Worm (Caenorhabditis elegans) whole organism, dauer: ENCODE measurements around the gene srd-2.

Experiments used
- unc-62 ChIP-seq: sonication (generic microtip); optimal IDR thresholded peaks from 2 replicates; lab custom pipeline; 2017; ENCODE audit warnings: missing biosample characterization, missing genetic modification reagents, missing genetic modification characterization

The srd-2 gene

DNA sequence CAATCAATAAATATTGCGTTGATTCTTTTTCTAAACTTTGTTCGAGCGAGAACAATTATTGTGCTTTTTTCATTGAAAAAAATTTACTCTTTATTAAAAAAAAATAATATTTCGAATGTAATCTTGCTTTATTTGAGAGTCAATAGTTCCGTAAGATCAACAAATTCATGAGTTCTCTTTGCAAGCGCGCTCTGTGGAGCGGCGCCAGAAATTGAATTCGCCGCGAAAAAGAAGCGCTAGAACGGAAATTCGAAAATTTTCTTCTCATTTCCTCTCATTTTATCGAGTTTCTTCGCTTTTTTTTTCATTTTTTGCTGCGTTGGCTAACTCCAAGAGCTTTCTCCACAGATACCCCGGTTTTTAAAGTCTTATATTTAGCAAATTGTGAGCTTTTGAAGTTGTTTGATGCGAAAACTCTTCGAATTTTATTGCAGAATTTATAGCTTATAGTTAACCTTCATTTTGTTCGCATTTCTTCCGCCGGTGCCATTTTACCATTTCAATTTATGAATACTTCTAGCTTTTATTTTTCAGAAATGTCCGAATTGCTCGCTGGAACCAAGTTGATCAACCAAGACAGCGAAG lies 9.5 kb upstream of the srd-2 start, which contains the start of gene R05H5.3:
Gene R05H5.3 (plus strand): TSS at position 535 of the 585 bp plus-strand sequence.
- TF ChIP-seq unc-62 (GFP tag; lab: Kevin White, UChicago): no peak

DNA sequence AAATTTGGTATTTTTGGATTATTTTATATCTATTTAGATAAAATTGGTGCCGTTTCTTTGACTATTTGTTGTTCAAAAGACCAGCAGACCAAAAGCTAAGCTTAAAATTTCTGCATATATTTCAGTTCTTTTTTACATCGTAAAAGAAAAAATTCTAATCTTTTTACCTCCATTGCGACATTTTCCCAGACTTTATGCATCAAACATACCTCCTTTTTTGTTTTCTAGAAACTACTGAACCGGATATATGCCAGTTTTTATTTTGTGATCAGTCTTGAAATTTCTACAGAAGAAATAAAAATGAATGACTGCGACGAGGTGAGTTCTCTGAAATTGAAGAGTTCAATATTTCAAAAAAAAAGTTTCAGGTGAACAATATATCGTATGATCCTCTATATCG lies 6.9 kb upstream of the srd-2 start, which contains the start of gene srb-6:
Gene srb-6 (plus strand): TSS at position 301 of the 400 bp plus-strand sequence.
- TF ChIP-seq unc-62 (GFP tag; lab: Kevin White, UChicago): no peak

DNA sequence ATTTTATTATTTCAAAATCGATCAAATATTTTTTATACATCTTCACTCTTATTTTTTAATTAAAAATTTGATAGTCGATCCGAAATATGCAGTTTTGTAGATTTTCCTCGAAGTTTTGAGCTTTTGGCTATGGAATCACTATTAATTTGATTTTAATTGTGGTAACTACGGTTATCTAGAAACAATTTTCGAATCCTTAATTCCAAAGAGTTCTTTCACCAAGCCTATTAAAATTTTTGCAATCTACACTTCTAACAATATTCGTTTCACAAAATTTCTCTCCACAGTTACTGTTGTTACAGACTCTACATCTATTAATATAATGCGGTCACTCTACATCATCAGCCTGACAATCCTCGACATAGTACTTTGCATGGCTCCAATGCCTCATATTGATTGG lies 4.5 kb upstream of the srd-2 start, which contains the start of gene R05H5.7:
Gene R05H5.7 (plus strand): TSS at position 301 of the 400 bp plus-strand sequence.
- TF ChIP-seq unc-62 (GFP tag; lab: Kevin White, UChicago): no peak

DNA sequence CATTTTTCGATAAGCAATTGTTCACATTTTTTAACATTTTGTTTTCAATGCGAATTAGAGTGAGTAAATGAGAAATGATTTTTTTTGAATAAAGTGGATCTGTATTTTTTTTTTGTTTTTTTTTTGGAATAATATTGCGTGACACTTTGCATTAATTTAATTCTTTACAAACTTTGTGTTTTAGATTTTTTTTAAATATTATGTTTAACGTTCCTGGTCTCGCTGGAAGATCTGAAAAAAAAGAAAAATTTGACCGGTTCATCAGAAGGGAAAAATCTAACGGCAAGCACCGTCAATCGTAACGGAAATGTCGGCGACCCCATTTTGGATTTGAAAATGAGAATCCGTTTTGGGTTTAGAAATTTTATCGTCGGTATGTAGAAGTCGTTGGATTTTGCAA lies 1.7 kb upstream of the srd-2 start, which contains the start of gene cdc-25.4:
Gene cdc-25.4 (minus strand): TSS at position 101 of the 400 bp plus-strand sequence.
- no peak for TF ChIP-seq unc-62 (GFP tag; lab: Kevin White, UChicago)

DNA sequence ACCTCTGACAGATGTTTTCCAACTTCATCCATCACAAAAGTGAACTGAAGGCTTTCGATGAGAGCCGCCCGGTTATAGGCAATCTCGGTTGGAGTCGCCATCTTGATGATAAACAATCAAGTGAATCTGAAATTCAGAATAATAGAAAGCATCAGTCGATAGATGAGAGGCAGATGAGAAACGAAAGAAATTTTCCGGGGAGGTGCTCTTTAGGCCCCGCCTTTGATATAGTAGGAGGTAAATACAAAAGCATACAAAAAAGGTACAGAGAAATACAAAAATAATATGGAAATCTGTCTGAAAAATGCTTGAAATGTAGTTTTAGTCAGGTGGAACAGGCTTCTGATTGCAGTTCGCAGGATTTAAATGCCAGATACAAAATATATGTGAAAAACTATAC lies 5.1 kb downstream of the srd-2 start, which contains the start of gene srd-1:
Gene srd-1 (minus strand): TSS at position 101 of the 400 bp plus-strand sequence.
- no peak for TF ChIP-seq unc-62 (GFP tag; lab: Kevin White, UChicago)

DNA sequence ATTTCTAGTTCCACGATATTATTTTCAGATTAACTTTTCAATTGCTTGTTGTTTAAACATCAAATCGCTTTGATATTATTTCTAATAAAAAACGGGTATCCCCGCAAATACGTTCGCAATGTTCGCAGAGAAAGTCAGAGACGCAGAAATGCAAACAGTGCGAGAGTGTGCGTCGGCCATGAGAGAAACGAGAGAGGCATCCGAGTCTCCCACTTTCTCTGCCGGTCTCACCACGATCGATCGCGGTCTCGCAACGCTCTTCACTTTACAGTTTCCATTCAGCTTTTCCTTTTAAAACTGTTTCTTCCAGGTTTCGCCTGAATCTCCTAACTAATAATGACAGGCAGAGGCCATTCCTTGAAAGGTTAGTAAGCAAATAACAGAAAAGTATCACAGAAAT lies 13.4 kb downstream of the srd-2 start, which contains the start of gene F33H1.4:
Gene F33H1.4 (plus strand): TSS at position 311 of the 400 bp plus-strand sequence.
- TF ChIP-seq unc-62 (GFP tag; lab: Kevin White, UChicago): no peak

DNA sequence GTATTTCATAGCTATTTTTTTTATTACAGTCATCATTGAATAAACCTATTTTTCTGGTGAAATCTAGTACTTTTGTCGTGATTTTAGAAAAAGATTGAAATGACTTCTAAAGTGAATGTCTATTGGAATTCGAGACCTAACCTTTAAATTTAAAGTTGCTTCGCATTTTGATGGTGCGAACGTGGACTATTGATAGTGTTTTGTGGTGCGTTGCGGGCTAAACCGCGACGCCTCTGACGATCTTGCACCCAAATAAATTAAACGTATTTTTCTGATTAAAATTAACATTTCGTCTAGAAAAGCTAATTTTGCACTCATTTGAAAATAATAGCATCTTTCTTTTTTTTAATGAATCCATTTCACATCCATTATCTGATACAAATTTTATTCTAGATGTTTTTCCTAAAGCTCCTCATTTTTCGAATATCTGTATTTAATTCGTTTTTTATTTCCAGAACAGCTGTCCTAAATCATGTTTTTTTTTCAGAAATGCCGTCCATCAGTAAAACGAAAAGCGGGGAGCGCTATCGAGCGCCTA lies 15.2 kb downstream of the srd-2 start, which contains the start of gene wbp-11:
Gene wbp-11 (plus strand): TSS at position 488 of the 538 bp plus-strand sequence.
- no peak for TF ChIP-seq unc-62 (GFP tag; lab: Kevin White, UChicago)

DNA sequence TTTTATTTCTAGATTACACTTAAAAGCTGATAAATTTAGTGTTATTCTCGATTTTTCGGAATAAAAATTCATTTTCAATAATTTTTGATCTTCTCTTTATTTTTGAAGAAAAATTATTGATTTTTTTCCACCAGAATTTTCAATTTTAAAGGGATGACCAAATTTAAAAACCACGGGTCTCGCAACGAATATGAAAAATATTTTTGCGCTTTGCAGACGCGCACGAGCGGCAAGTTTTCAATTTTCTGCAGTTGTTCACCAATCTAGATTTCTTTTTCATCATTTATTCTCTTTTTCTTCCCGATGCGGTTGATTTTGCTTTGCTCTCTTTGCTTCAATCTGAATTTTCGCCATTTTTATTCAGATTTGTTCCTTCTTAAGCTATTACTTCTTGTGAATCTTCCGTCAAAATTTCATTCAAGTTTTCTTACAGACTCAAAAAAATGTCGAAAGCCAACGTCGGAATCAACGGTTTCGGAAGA lies 16.8 kb downstream of the srd-2 start, which contains the start of gene gpd-4:
Gene gpd-4 (plus strand): TSS at position 432 of the 482 bp plus-strand sequence.
- no peak for TF ChIP-seq unc-62 (GFP tag; lab: Kevin White, UChicago)

DNA sequence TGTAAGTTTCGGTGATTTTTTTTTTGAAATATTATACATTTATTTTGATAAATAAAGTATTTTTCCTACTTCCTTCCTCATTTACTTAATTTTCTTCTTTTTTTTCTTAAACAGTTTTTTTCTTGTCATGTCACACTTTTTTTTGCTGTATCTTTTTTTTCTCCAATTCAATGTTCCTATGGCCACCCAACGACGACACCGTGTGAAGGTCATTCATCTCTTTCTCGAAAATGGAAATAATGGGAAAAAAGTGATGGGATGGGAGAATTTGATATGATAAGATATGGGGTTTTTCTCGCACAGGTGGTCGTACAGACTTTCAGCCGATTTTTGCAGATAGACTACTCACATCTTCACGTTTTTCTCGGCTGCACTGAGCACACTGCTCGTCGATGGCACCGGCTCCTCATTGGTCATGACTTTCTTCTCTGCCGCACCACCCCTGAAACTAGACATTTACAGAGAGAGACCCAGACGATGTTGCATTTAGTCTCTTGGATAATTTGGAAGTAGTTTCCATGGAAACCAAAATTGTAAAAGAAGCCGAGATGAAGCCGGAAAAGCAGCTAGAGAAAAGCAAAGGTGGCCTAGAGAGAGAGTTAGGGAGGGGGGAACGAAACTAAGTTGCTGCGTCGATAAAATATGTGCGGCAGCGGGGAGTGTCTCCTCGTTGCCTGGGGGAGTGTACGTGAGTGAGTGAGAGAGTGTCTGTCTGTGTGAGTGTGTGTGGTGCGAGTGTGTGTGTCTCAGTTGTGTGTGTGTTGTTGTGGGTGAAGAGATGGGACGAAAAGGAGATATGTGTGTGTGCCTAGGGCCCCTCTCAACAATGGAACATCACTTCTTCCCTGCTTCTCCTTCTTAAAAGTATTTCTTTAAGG lies 18.6 kb downstream of the srd-2 start, which contains the start of gene daf-19:
Gene daf-19 (minus strand): TSS at position 442 of the 878 bp plus-strand sequence.
- TF ChIP-seq unc-62 (GFP tag; lab: Kevin White, UChicago): no peak

DNA sequence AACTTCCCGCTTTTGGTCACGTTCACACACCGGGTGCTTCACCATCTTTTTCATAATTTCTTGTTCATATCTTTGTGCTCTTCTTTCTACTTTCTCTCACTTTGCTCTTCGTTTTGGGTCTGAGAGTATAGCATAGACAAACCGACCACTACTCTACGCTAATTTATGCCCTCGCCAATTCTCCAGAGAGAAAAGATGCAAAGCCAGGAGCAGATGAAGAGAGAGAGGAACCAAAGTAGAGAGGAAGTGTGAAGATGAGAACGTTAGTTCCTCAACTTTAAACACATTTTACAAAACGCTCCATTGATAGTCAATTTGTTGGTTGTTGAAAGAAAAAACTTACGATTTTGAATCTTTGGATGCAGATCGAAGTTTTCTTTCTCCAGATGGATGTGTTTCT lies 20.0 kb downstream of the srd-2 start:
- no peak for TF ChIP-seq unc-62 (GFP tag; lab: Kevin White, UChicago)

DNA sequence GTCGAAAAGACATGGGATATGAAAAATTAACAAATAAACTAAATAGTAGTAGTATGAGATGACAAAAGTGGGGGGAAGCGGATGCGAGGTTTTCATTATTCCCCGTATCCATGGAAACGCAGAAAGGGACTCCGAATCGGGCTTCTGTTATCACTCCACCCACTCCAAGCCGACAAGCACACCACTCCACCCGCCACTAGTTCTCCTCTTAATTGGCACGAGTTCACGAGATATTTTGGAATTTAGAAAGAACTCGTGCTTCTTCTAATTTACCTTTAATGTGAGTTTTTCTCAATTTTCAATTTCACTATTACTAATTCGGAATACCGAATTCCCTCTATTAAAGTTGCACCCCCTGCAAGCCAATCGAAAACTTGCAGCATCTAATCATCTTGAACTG lies 21.3 kb downstream of the srd-2 start:
- TF ChIP-seq unc-62 (GFP tag; lab: Kevin White, UChicago): no peak

DNA sequence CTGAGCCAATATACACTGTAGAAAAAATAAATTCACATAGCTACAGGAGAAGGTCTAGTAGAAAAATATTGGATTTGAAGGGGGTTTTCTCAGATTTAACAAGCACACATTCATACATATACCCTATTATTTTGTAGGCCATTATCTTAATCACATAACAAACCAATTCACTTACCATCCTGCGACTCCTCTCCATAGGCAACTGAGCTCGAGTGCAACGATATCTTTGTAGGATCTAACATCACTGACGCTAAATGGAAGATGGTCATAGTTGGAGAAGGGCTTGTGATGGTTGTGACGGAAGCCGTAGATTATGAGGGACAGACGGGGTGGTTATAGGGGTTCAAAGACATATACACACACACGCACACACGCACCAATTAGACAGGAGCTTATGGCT lies 23.6 kb downstream of the srd-2 start:
- TF ChIP-seq unc-62 (GFP tag; lab: Kevin White, UChicago): no peak

DNA sequence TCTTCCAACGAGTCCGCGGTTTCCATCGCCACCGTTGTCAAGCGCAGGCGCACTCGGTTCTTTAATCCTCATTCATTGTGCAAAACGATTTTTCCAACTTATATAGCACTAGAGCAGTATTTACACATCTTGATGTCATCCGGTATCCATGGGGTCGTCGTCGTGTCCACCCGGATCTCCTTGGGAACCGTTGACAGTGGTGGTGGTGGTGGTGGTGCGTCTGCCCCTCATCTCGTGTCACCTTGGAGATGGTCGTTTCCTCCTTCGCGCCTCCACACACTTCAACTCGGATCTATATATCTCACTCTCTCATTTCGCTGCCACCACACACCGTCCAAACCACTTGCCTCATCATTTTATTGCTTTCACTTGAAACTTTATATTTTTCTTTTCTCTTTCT lies 24.9 kb downstream of the srd-2 start:
- no peak for TF ChIP-seq unc-62 (GFP tag; lab: Kevin White, UChicago)

DNA sequence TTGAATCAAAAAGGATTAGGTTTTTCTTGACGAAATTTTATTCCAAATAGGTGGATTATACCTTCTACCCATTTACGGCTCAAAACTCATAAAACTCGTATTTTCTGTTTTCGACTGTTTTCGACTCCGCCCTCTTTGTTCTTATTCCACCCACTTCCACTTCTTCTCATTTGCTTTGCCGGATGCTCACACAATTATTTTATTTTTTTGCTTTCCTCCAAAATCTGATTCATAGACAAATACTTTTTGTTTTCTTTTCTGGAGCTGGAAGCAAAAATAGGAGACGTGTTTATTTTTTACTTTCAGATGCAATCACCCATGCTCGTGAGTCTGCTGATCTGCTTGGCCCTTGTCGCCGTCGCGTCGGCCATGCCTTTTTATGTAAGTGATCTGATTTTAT lies 32.6 kb downstream of the srd-2 start, which contains the start of gene nlp-63:
Gene nlp-63 (plus strand): TSS at position 301 of the 400 bp plus-strand sequence.
- no peak for TF ChIP-seq unc-62 (GFP tag; lab: Kevin White, UChicago)

DNA sequence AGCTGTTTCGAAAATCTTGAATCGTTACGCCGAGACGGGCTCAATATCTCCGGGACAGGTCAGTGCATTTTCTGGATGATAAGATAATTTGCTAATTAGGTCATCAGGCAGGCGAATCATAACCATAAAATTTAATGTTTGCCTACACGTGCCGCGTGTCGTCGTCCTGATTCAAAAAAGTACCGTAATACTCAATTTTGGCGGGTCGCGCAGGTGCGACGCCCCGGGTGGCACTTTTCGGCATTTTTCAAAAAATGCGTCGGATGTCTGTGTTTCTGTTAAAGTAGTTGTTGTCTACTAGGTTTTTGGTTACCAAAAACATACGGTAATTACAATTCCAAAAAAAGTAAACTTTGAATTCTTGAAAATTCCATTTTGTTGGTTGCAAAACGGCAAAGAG lies 40.2 kb downstream of the srd-2 start:
- TF ChIP-seq unc-62 (GFP tag; lab: Kevin White, UChicago): no peak
